Fruit fly (Drosophila melanogaster) whole organism, wandering third instar larva: Measurements from ENCODE around the gene Bacc.
A peak's percentile ranks its signal among the peaks of the same experiment; 100 is the strongest.

Source experiments
- Abd-B ChIP-seq: fragments of >200 bp; optimal IDR thresholded peaks from 2 replicates; lab custom pipeline; 2017; ENCODE audit warnings: missing biosample characterization, missing genetic modification characterization
- CG32264 ChIP-seq: fragments of 200-800 bp; sonication (Bioruptor generic); optimal IDR thresholded peaks from 2 replicates; lab custom pipeline; 2016; ENCODE audit warnings: missing biosample characterization, missing genetic modification characterization
- CG9705 ChIP-seq: fragments of 200-800 bp; sonication (Bioruptor generic); optimal IDR thresholded peaks from 2 replicates; lab custom pipeline; 2018; ENCODE audit warnings: missing biosample characterization, mild to moderate bottlenecking, missing genetic modification characterization
- CrebA ChIP-seq: fragments of 200-800 bp; sonication (Bioruptor generic); optimal IDR thresholded peaks from 2 replicates; lab custom pipeline; 2016; ENCODE audit warnings: missing biosample characterization, mild to moderate bottlenecking, missing genetic modification characterization, borderline replicate concordance
- Dfd ChIP-seq: fragments of >200 bp; optimal IDR thresholded peaks from 2 replicates; lab custom pipeline; 2017; ENCODE audit warnings: missing biosample characterization, missing genetic modification characterization
- Dif ChIP-seq: fragments of 200-275, 200-300 bp; sonication (Bioruptor generic); optimal IDR thresholded peaks from 2 replicates; lab custom pipeline; 2018; ENCODE audit warnings: missing biosample characterization, missing genetic modification characterization; ENCODE audit not compliant: partially characterized antibody
- GATAd ChIP-seq: sonication (Bioruptor generic); optimal IDR thresholded peaks from 2 replicates; lab custom pipeline; 2016; ENCODE audit warnings: missing biosample characterization, missing genetic modification characterization
- HLH106 ChIP-seq: fragments of 200-800 bp; optimal IDR thresholded peaks from 3 replicates; lab custom pipeline; 2019; ENCODE audit warnings: missing biosample characterization, mild to moderate bottlenecking, missing genetic modification characterization, moderate library complexity
- Hnf4 ChIP-seq: fragments of 200-800 bp; sonication (Bioruptor generic); optimal IDR thresholded peaks from 2 replicates; lab custom pipeline; 2016; ENCODE audit warnings: missing biosample characterization, mild to moderate bottlenecking, missing genetic modification characterization
- Hr78 ChIP-seq: fragments of >200 bp; optimal IDR thresholded peaks from 2 replicates; lab custom pipeline; 2017; ENCODE audit warnings: missing biosample characterization, missing genetic modification characterization
- Hr83 ChIP-seq: fragments of 200-300 bp; sonication (Bioruptor generic); optimal IDR thresholded peaks from 2 replicates; lab custom pipeline; 2016; ENCODE audit warnings: missing biosample characterization, mild to moderate bottlenecking, missing genetic modification characterization, moderate library complexity; ENCODE audit not compliant: poor library complexity, severe bottlenecking
- Jra ChIP-seq: sonication (Bioruptor generic); optimal IDR thresholded peaks from 2 replicates; lab custom pipeline; 2016; ENCODE audit warnings: missing biosample characterization, missing genetic modification characterization
- Mio ChIP-seq: sonication (Bioruptor generic); optimal IDR thresholded peaks from 2 replicates; lab custom pipeline; 2016; ENCODE audit warnings: missing biosample characterization, missing genetic modification characterization
- Myc ChIP-seq: fragments of >200 bp; optimal IDR thresholded peaks from 2 replicates; lab custom pipeline; 2017
- N ChIP-seq: fragments of >200 bp; optimal IDR thresholded peaks from 2 replicates; lab custom pipeline; 2018; ENCODE audit warnings: missing biosample characterization, missing external identifiers, missing genetic modification characterization
- OdsH ChIP-seq: fragments of 200-800 bp; sonication (Bioruptor generic); optimal IDR thresholded peaks from 2 replicates; lab custom pipeline; 2016; ENCODE audit warnings: missing biosample characterization, mild to moderate bottlenecking, missing genetic modification characterization
- Rel ChIP-seq, 2 experiments: fragments of 200-800 bp; sonication (Bioruptor generic) in 1 of 2; optimal IDR thresholded peaks; 2 replicates in 1 of 2; 3 replicates in 1 of 2; lab custom pipeline; 2016 to 2019; ENCODE audit warnings: mild to moderate bottlenecking in 2 of 2, missing biosample characterization in 2 of 2, missing genetic modification characterization in 2 of 2, moderate library complexity in 1 of 2
- Sp1 ChIP-seq: fragments of 200-800 bp; sonication (Bioruptor generic); optimal IDR thresholded peaks from 3 replicates; lab custom pipeline; 2019; ENCODE audit warnings: missing biosample characterization, mild to moderate bottlenecking, missing genetic modification characterization, moderate library complexity
- Vsx2 ChIP-seq: fragments of 200-300, 225-300 bp; sonication (Bioruptor generic); optimal IDR thresholded peaks from 2 replicates; lab custom pipeline; 2018; ENCODE audit warnings: missing biosample characterization, missing genetic modification characterization; ENCODE audit not compliant: partially characterized antibody
- br ChIP-seq: fragments of 200-800 bp; sonication (Bioruptor generic); optimal IDR thresholded peaks from 2 replicates; lab custom pipeline; 2016; ENCODE audit warnings: missing biosample characterization, missing genetic modification characterization
- brk ChIP-seq: fragments of 200-800 bp; sonication (Bioruptor generic); optimal IDR thresholded peaks from 2 replicates; lab custom pipeline; 2016; ENCODE audit warnings: missing biosample characterization, mild to moderate bottlenecking, missing genetic modification characterization
- dl ChIP-seq, 2 experiments: fragments of 175-275, 200-275 bp in 1 of 2; fragments of 200-275 bp in 1 of 2; sonication (Bioruptor generic); optimal IDR thresholded peaks; lab custom pipeline; 2018; ENCODE audit warnings: mild to moderate bottlenecking in 2 of 2, missing biosample characterization in 2 of 2, missing genetic modification characterization in 2 of 2, moderate library complexity in 2 of 2; ENCODE audit not compliant: partially characterized antibody in 2 of 2, insufficient read depth in 1 of 2
- dmrt93B ChIP-seq: fragments of 200-800 bp; sonication (Bioruptor generic); optimal IDR thresholded peaks from 2 replicates; lab custom pipeline; 2018; ENCODE audit warnings: missing biosample characterization, mild to moderate bottlenecking, missing genetic modification characterization
- dsf ChIP-seq: sonication (Bioruptor generic); optimal IDR thresholded peaks from 2 replicates; lab custom pipeline; 2016; ENCODE audit warnings: missing biosample characterization, missing genetic modification characterization, borderline replicate concordance
- ey ChIP-seq: fragments of 200-800 bp; sonication (Bioruptor generic); optimal IDR thresholded peaks from 2 replicates; lab custom pipeline; 2016; ENCODE audit warnings: missing biosample characterization, missing genetic modification characterization
- foxo ChIP-seq, 2 experiments: fragments of 200-800 bp; sonication (Bioruptor generic); optimal IDR thresholded peaks; 2 replicates in 1 of 2; 3 replicates in 1 of 2; lab custom pipeline; 2016 to 2017; ENCODE audit warnings: missing biosample characterization in 2 of 2, missing genetic modification characterization in 2 of 2
- fru ChIP-seq: fragments of 200-800 bp; sonication (Bioruptor generic); optimal IDR thresholded peaks from 3 replicates; lab custom pipeline; 2016; ENCODE audit warnings: missing biosample characterization, mild to moderate bottlenecking, missing genetic modification characterization
- h ChIP-seq: fragments of 200-800 bp; sonication (Bioruptor generic); optimal IDR thresholded peaks from 3 replicates; lab custom pipeline; 2016; ENCODE audit warnings: missing biosample characterization, mild to moderate bottlenecking, missing genetic modification characterization
- jim ChIP-seq: fragments of 175-275, 200-325 bp; sonication (Bioruptor generic); optimal IDR thresholded peaks from 2 replicates; lab custom pipeline; 2016; ENCODE audit warnings: missing biosample characterization, mild to moderate bottlenecking, missing genetic modification characterization
- lola ChIP-seq: fragments of >200 bp; optimal IDR thresholded peaks from 2 replicates; lab custom pipeline; 2017; ENCODE audit warnings: missing biosample characterization, missing genetic modification characterization
- pan ChIP-seq: fragments of >200 bp; optimal IDR thresholded peaks from 2 replicates; lab custom pipeline; 2017
- psq ChIP-seq: fragments of 200-800 bp; sonication (Bioruptor generic); optimal IDR thresholded peaks from 3 replicates; lab custom pipeline; 2017; ENCODE audit warnings: missing biosample characterization, mild to moderate bottlenecking, missing genetic modification characterization, moderate library complexity
- rgr ChIP-seq: fragments of 200-800 bp; sonication (Bioruptor generic); optimal IDR thresholded peaks from 3 replicates; lab custom pipeline; 2016; ENCODE audit warnings: missing biosample characterization, mild to moderate bottlenecking, missing genetic modification characterization
- sage ChIP-seq: fragments of 200-800 bp; sonication (Bioruptor generic); optimal IDR thresholded peaks from 2 replicates; lab custom pipeline; 2016; ENCODE audit warnings: missing biosample characterization, mild to moderate bottlenecking, missing genetic modification characterization
- sv ChIP-seq: fragments of 200-800 bp; sonication (Bioruptor generic); optimal IDR thresholded peaks from 3 replicates; lab custom pipeline; 2016; ENCODE audit warnings: missing biosample characterization, missing genetic modification characterization
- tai ChIP-seq: sonication (Bioruptor generic); optimal IDR thresholded peaks from 2 replicates; lab custom pipeline; 2016; ENCODE audit warnings: missing biosample characterization, missing genetic modification characterization
- usp ChIP-seq: fragments of >200 bp; optimal IDR thresholded peaks from 2 replicates; lab custom pipeline; 2017; ENCODE audit warnings: missing biosample characterization, missing genetic modification characterization
- woc ChIP-seq: sonication (Bioruptor generic); optimal IDR thresholded peaks from 2 replicates; lab custom pipeline; 2016; ENCODE audit warnings: missing biosample characterization, mild to moderate bottlenecking, missing genetic modification characterization

Gene Bacc

DNA sequence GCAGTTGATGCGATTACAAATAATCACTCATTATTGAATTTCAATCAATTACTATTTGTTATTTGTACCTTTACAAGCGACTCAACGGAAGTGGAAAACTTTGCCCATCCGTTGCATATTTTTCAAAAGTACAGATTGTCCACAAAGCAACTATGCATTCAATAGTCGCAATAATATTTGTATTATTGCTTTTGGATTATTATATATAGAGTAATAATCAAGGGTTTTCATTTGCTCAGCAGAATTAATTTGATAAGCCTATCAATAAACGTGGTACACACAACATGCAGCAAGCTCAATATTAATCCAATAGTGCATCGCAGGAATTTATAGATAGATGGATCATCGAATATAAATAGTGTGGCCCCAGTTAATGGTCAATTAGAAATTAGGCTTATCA lies 23.7 kb upstream of the Bacc start:
- no peak for TF ChIP-seq lola (GFP tag; lab: Kevin White, UChicago)
- no peak for TF ChIP-seq fru (GFP tag; lab: Kevin White, UChicago)
- TF ChIP-seq h (GFP tag; lab: Kevin White, UChicago) = no peak
- no peak for TF ChIP-seq Myc (lab: Kevin White, UChicago)
- no peak for TF ChIP-seq HLH106
- no peak for TF ChIP-seq Vsx2 (GFP tag; lab: Kevin White, UChicago)
- TF ChIP-seq rgr (GFP tag; lab: Kevin White, UChicago) = no peak
- no peak for TF ChIP-seq Abd-B (GFP tag; lab: Kevin White, UChicago)
- no peak for TF ChIP-seq sage (GFP tag; lab: Kevin White, UChicago)
- no peak for TF ChIP-seq Rel (GFP tag; optimal IDR thresholded peaks at IDR 0.05; lab: Kevin White, UChicago)
- TF ChIP-seq Rel (tag; optimal IDR thresholded peaks at IDR 0.05; lab: Kevin White, UChicago) = no peak

DNA sequence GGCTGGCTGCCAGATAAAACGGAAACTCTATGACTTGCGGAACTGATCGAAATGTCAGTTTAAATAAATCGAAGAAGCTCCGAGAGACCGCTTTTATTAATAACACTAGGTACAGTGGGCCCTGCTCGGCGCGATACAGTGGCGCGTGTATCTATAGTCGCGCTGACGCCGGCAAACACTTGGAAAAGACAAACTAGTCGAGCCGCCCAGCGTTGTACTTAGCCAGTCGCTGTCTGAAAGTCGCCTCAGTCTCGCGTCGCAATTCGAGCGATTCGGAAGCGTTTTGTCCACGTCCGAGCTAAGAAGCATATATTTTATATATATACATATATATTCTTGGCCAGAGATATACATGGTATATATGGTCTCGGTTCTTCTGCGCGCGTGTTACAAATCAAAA lies 22.4 kb upstream of the Bacc start:
- no peak for TF ChIP-seq Dfd
- no peak for TF ChIP-seq Sp1 (GFP tag; lab: Kevin White, UChicago)
- no peak for TF ChIP-seq Mio (GFP tag; lab: Kevin White, UChicago)
- TF ChIP-seq dl (GFP tag; optimal IDR thresholded peaks at IDR 0.05; lab: Kevin White, UChicago; ENCODE audit: insufficient read depth in 1 of 2, partially characterized antibody in 2 of 2) = no peak

DNA sequence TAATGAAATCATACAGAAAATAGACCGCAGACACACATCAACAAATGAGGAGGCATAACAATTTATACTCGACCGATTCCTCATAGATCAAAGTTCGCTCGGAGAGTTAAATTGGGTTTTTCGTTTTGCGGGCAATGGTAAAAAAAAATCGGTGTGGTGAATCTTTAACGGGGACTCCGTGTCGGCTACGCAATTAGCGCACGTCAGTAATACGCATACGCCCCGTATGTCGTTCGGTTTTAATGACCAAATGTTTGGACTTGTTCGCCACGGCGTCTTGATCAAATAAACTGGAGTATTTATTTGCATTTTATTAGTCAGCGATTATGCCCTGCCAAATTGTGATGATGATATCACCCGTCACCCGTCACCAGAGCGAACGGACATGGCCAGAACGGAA lies 21.5 kb upstream of the Bacc start:
- no peak for TF ChIP-seq tai
- TF ChIP-seq CG32264 (GFP tag; lab: Kevin White, UChicago) = no peak
- TF ChIP-seq Rel (GFP tag; optimal IDR thresholded peaks at IDR 0.05; lab: Kevin White, UChicago) = no peak
- TF ChIP-seq Rel (tag; optimal IDR thresholded peaks at IDR 0.05; lab: Kevin White, UChicago) = no peak
- TF ChIP-seq CrebA = no peak
- no peak for TF ChIP-seq br (GFP tag; lab: Kevin White, UChicago)
- TF ChIP-seq jim = no peak
- no peak for TF ChIP-seq dl (GFP tag; optimal IDR thresholded peaks at IDR 0.05; lab: Kevin White, UChicago; ENCODE audit: insufficient read depth in 1 of 2, partially characterized antibody in 2 of 2)
- no peak for TF ChIP-seq GATAd (GFP tag; lab: Kevin White, UChicago)
- no peak for TF ChIP-seq Hr78 (GFP tag; lab: Kevin White, UChicago)
- no peak for TF ChIP-seq N (GFP tag; lab: Kevin White, UChicago)
- no peak for TF ChIP-seq HLH106
- TF ChIP-seq h (GFP tag; lab: Kevin White, UChicago) = no peak
- TF ChIP-seq CG9705 = no peak
- no peak for TF ChIP-seq ey
- TF ChIP-seq sage (GFP tag; lab: Kevin White, UChicago) = no peak
- no peak for TF ChIP-seq Abd-B (GFP tag; lab: Kevin White, UChicago)
- TF ChIP-seq fru (GFP tag; lab: Kevin White, UChicago) = no peak
- TF ChIP-seq rgr (GFP tag; lab: Kevin White, UChicago) = no peak
- TF ChIP-seq, all 38 proteins: peak for 0

DNA sequence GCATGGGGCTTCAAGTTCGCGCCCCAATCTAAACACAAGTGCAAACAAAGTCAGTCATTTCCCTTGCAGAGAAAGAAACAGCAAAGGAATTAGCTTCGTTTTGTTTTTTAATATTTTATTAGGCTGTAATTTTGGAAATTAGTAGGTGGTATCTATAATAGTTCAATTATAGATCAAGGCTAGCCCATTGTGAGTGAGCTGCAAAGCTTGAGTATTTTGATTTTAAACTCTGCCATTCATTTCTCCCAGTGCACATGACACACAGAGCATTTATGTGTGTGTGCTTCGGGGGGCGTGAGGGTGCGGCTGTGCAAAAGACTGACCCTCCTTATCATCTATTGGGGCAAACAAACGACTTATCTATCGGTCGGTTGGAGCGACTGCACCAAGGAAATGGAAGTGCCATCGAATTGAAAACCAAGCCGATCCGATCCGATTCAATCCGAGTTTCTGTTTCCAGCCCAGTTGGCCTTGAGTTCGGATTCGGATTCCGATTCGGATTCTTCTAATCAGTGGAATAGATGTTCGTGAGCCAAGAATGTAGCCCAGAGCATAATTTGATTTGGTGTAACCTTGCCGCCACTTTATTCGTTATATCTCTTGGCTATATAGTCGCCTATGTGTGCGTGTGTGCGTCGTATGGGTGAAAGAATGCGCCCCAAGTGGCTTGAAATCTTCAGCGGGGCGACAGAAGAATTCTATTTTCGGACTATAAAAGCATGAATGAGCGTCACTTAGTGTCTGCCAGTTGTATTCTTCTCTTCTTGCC lies 20.7 kb upstream of the Bacc start:
- TF ChIP-seq brk (GFP tag; lab: Kevin White, UChicago) (no peak), Vsx2 (GFP tag; lab: Kevin White, UChicago) (no peak), Dif (GFP tag; lab: Kevin White, UChicago) (no peak), dl (GFP tag; optimal IDR thresholded peaks at IDR 0.05; lab: Kevin White, UChicago; ENCODE audit: insufficient read depth in 1 of 2, partially characterized antibody in 2 of 2) (no peak), fru (GFP tag; lab: Kevin White, UChicago) (peak; percentile 35), Jra (GFP tag; lab: Kevin White, UChicago) (no peak), dsf (GFP tag; lab: Kevin White, UChicago) (no peak), h (GFP tag; lab: Kevin White, UChicago) (peak; percentile 36), Rel (GFP tag; optimal IDR thresholded peaks at IDR 0.05; lab: Kevin White, UChicago) (no peak), Rel (tag; optimal IDR thresholded peaks at IDR 0.05; lab: Kevin White, UChicago) (no peak), pan (lab: Kevin White, UChicago) (no peak), jim (no peak), foxo (GFP tag; optimal IDR thresholded peaks at IDR 0.05; lab: Kevin White, UChicago) (peak in 1 of 2 experiments; percentile 40), ey (peak; percentile 11), Dfd (no peak), sv (GFP tag; lab: Kevin White, UChicago) (no peak), OdsH (GFP tag; lab: Kevin White, UChicago) (peak; percentile 39), Myc (lab: Kevin White, UChicago) (no peak), CG32264 (GFP tag; lab: Kevin White, UChicago) (no peak), psq (GFP tag; lab: Kevin White, UChicago) (no peak), Hr83 (GFP tag; lab: Kevin White, UChicago) (no peak), rgr (GFP tag; lab: Kevin White, UChicago) (peak; percentile 31), lola (GFP tag; lab: Kevin White, UChicago) (no peak), Hnf4 (GFP tag; lab: Kevin White, UChicago) (no peak), tai (no peak), br (GFP tag; lab: Kevin White, UChicago) (no peak), usp (GFP tag; lab: Kevin White, UChicago) (no peak), N (GFP tag; lab: Kevin White, UChicago) (no peak), sage (GFP tag; lab: Kevin White, UChicago) (no peak), CrebA (no peak), Sp1 (GFP tag; lab: Kevin White, UChicago) (no peak), Abd-B (GFP tag; lab: Kevin White, UChicago) (no peak), HLH106 (no peak), dmrt93B (GFP tag; lab: Kevin White, UChicago) (no peak), woc (GFP tag; lab: Kevin White, UChicago) (no peak)
